Worm (Caenorhabditis elegans): ENCODE results near the gene sma-10.

ce11 chrIV:240257-240754 lies 33.9 kb upstream of the sma-10 start, which contains the start of the genes fnta-1 and cogc-8:
- TF ChIP-seq nhr-28 (tag; optimal IDR thresholded peaks at IDR 0.05): no peak
- TF ChIP-seq lsy-2 (tag; optimal IDR thresholded peaks at IDR 0.05): peak; percentile 32
- TF ChIP-seq pha-4 (tag; optimal IDR thresholded peaks at IDR 0.05): no peak
- TF ChIP-seq ztf-11 (tag; optimal IDR thresholded peaks at IDR 0.05): no peak
- TF ChIP-seq lin-13 (tag; optimal IDR thresholded peaks at IDR 0.05): peak; percentile 3
- TF ChIP-seq snpc-4 (tag; optimal IDR thresholded peaks at IDR 0.05): no peak
- TF ChIP-seq sem-2 (GFP tag; optimal IDR thresholded peaks at IDR 0.05): no peak
- no peak for TF ChIP-seq blmp-1 (tag; optimal IDR thresholded peaks at IDR 0.05)
- TF ChIP-seq unc-39 (tag; optimal IDR thresholded peaks at IDR 0.05): no peak
- TF ChIP-seq bed-3 (GFP tag; optimal IDR thresholded peaks at IDR 0.05): no peak
- no peak for TF ChIP-seq nhr-237 (tag; optimal IDR thresholded peaks at IDR 0.05)
- TF ChIP-seq ceh-83 (GFP tag; optimal IDR thresholded peaks at IDR 0.05): no peak
- no peak for TF ChIP-seq ham-2 (GFP tag; optimal IDR thresholded peaks at IDR 0.05)
- no peak for TF ChIP-seq unc-62 (GFP tag; optimal IDR thresholded peaks at IDR 0.05)

Measured in whole organism, mixed stage, embryonic.